Fruit fly (Drosophila melanogaster) Kc167 (cell line): ENCODE measurements around the gene CG5555.

Source experiments
- Myc ChIP-seq: fragments of >200 bp; optimal IDR thresholded peaks from 2 replicates; lab custom pipeline; 2017; ENCODE audit warnings: missing external identifiers
- Sin3A ChIP-seq: fragments of >200 bp; optimal IDR thresholded peaks from 2 replicates; lab custom pipeline; 2018; ENCODE audit warnings: missing external identifiers
- h ChIP-seq: fragments of >200 bp; optimal IDR thresholded peaks from 3 replicates; lab custom pipeline; 2018; ENCODE audit warnings: missing external identifiers
- insv ChIP-seq: fragments of >200 bp; optimal IDR thresholded peaks from 3 replicates; lab custom pipeline; 2018; ENCODE audit warnings: missing external identifiers
- psq ChIP-seq: fragments of >200 bp; optimal IDR thresholded peaks from 2 replicates; lab custom pipeline; 2017; ENCODE audit warnings: missing external identifiers
- ttk ChIP-seq: sonication (Bioruptor generic); optimal IDR thresholded peaks from 2 replicates; lab custom pipeline; 2017; ENCODE audit warnings: missing external identifiers

CG5555 gene

DNA sequence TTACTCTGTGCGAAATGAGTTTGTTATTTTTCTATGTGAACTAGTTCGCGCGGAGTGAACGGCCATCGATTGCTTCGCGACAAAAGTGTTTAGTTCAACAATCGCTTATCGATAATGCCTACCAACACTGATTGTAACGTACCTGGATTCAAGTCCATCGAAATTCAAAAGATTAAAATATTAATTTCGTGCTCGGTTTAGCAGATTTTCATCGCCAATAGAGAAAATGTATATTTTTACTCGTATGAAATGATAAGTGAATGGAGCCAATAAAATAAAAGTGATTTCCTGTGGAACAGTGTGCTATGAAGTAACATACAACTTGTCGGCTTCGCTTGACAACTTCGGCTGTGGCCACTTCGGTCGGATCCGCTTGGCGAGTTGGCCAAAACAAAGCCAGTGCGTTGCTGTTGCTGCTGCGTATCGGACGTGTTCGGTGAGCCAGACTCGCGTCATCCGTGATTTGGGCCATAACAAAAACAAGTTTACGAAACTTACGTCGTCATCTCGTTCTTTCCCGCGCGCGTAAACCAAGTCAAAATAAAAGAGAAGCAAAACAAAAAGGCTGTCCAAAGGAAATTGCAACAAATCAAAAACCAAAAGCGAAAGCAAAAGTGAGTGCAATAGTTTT lies at the start of gene CG5555, which contains the start of gene myd:
Gene CG5555, minus strand, starts transcription at position 276 of the 631 bp plus-strand sequence.
Gene myd, plus strand, starts transcription at position 397 of the 631 bp plus-strand sequence.
- no peak for TF ChIP-seq Myc (lab: Kevin White, UChicago)
- no peak for TF ChIP-seq insv (lab: Kevin White, UChicago)
- no peak for TF ChIP-seq h
- TF ChIP-seq ttk (lab: Kevin White, UChicago), result no peak
- no peak for TF ChIP-seq psq (lab: Kevin White, UChicago)
- TF ChIP-seq Sin3A, result no peak

DNA sequence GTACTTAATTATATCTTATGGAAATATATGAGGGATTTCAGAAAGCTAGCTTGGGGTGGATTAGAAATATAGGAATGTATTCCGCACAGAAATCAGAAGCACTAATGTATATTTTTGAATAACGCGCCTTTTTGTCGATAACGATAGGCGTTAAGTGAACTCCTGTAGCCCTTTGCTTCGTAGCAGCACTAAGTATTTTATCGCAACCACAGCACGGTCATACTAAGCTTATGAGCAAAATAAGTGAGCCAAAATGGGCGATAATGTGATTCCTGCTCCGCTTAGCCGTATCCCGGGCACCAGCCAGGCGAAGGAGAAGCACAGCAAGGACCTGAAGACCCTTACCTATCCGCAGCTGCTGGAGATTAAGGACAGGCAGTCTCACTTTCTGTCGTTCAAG lies 48.9 kb upstream of the CG5555 start, which contains the start of the genes CG5250 and Polr2M:
Gene CG5250, minus strand, starts transcription at position 32 of the 400 bp plus-strand sequence.
Gene Polr2M, plus strand, starts transcription at position 219 of the 400 bp plus-strand sequence.
- TF ChIP-seq Sin3A, result no peak
- TF ChIP-seq h, result no peak
- no peak for TF ChIP-seq ttk (lab: Kevin White, UChicago)
- TF ChIP-seq insv (lab: Kevin White, UChicago), result no peak
- TF ChIP-seq psq (lab: Kevin White, UChicago), result no peak

DNA sequence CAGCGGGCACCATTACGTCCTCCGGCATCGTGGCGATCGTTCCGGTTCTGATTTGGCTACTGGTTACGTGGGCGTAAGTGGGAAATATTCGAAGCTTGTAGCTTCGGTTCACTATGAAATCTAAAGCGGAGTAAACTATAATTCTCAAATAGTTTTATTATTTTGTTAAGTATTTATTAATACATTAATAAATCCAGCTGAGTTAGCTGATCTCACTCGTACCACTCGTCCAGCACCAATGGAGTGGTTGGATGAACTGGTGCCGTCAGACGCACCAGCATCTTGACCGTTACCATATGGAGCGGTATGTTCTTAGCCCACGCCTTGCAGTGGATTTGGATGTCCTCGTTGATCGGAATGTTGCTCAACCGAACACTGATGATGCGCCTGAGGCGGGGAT lies 47.7 kb upstream of the CG5555 start, which contains the start of gene CG11703:
Gene CG11703, minus strand, starts transcription at position 101 of the 400 bp plus-strand sequence.
- TF ChIP-seq Myc (lab: Kevin White, UChicago) (no peak), h (no peak), Sin3A (no peak), ttk (lab: Kevin White, UChicago) (no peak), insv (lab: Kevin White, UChicago) (no peak), psq (lab: Kevin White, UChicago) (no peak)

DNA sequence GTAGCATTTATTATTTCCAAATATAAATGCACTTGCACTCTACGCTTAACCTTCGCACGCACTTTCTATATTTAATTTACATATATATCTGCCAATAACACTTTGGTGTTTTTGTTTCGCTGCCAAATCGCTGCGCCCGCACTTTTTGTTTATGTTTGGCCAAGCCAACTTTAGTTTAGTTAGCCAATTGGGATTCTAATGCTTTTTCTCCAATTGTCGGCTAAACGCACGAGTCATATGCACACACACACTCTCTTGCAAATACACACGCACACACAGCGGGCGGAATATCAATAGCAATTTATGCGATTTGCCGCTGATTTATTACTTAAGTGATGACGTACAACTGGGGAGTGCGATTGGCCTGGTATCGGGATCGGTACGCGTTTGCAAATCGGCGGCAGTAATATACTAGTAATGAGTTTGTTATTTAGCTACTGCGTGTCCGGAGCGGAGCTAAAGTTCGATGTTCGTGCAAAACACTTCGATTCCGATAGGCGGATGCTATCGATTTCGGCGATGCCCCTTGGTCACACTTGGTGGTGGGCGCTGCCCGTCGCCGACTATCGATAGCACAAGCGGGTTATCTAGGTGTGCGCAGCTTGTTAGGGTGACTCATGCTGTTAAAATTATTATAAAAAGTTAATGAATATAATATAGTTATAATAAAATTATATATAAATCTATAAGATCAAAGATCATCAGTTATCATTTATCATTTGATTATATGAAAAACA lies 46.0 kb upstream of the CG5555 start, which contains the start of gene vib:
Gene vib, minus strand, starts transcription at position 515 of the 737 bp plus-strand sequence.
- TF ChIP-seq psq (lab: Kevin White, UChicago) (no peak), ttk (lab: Kevin White, UChicago) (no peak), Sin3A (no peak), insv (lab: Kevin White, UChicago) (no peak), Myc (lab: Kevin White, UChicago) (no peak), h (no peak)

DNA sequence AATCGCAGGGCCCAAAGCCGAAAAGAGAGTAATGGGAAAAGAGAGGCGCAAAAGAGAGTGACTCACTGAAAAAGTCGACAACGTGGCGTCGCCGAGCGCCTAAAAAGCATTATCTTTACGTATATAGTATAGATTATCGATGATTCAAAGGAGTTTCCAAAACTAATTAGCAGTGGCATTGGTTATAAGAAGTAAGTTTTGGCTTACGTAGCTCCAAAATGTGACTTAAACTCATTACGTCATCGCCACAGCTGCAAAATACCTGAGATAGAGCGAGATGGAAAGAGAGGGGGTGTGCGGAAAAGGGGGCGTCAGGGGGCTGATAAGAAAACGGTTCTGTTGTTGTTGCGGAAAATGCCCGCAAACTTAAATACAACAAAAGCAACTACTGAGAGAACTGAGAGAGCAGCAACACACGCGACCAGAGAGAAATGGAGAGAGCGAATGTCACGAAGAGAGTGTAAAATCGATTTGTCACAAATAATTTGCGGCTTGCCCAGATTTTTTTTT lies 45.2 kb upstream of the CG5555 start:
- TF ChIP-seq psq (lab: Kevin White, UChicago) (no peak), Sin3A (no peak), ttk (lab: Kevin White, UChicago) (no peak), insv (lab: Kevin White, UChicago) (no peak), h (no peak), Myc (lab: Kevin White, UChicago) (no peak)

DNA sequence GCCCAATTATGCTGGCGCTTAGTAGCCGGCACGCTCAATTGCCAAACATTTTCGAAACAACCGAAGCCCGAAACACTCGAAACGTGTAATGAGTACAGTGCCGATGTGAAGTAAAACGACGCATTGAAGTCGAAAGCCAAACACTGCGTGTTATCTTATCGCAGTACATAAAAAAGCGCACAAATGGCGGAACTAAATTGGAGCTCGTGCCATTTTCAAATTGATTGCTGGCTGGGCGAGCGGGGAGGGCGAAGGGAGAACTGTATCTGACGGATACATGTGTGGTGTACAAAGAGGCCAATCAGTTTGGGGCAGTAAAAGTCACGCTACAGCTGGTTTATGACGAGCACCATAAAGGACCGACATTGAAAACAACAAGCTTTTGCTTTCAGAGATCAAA lies 43.0 kb upstream of the CG5555 start:
- no peak for TF ChIP-seq Sin3A
- TF ChIP-seq h, result no peak
- TF ChIP-seq psq (lab: Kevin White, UChicago), result no peak
- no peak for TF ChIP-seq insv (lab: Kevin White, UChicago)
- no peak for TF ChIP-seq ttk (lab: Kevin White, UChicago)
- TF ChIP-seq Myc (lab: Kevin White, UChicago), result no peak

DNA sequence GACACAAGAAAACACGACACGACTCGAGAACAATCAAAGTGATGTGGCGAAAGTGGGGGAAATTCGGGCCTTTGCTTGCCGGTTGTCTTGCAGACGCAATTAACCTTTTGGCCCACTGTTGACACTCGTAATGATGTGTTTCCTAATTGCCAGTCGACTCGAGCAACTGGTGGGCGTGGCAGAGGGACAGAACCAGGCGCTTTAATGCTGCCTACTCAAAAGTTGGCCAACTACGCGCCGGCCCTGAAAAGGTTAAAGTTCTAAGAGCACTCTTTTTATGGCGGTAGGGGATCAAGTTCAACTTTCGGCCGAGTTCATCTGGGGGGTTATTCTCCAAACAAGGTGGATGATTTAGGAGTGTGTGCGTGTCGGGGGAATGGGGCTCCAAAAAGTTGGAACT lies 41.0 kb upstream of the CG5555 start:
- TF ChIP-seq ttk (lab: Kevin White, UChicago) (no peak), psq (lab: Kevin White, UChicago) (no peak), Myc (lab: Kevin White, UChicago) (no peak), h (no peak), insv (lab: Kevin White, UChicago) (no peak), Sin3A (no peak)

DNA sequence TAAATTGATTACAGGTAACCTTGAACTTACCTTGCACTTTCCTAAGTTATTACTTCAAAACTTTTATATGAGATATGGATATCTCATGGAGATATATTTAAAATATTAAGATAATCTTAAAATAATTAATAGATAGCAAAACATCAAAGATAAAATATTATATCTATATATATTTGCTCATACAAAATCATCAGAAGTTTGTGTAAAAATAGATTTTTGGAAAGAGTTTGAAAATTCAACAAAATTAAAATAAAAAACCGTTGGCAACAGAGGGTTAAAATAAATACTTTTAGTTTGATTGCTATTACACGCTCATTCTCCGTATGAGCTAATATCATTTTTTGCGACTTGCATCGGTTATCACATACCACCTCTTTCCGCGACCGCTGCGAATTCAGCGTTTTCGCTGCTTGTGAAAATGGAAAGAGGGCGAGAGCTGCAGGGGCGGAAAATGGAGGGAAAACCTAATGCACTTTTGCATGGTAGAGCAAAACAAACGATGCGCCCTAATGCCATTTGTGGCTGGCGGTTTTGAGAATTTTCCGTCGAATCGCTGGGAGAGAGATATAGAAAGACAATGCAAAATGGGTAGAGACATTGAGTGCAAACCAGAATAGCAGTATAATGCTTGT lies 32.3 kb upstream of the CG5555 start:
- no peak for TF ChIP-seq ttk (lab: Kevin White, UChicago)
- TF ChIP-seq h, result no peak
- no peak for TF ChIP-seq Sin3A
- no peak for TF ChIP-seq insv (lab: Kevin White, UChicago)
- TF ChIP-seq psq (lab: Kevin White, UChicago), result no peak
- TF ChIP-seq Myc (lab: Kevin White, UChicago), result no peak

DNA sequence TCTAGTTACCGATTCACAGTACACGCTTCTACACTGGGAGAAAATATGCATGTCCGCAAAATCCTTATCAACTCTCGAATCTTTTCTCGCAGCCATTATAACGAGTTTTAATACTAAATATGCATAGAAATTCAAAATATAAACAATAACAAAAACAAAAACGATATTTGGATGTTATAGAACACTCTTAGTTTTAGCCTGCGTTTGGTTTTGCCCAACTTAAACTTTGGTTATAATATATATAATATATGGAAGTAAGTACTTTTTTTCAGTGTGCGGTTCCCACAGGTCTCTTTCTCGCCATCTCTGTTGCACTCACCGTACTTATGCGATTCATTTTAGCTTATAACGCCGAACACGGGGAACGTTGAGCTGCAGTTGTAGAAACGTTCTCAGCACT lies 31.4 kb upstream of the CG5555 start, which contains the start of gene cry:
Gene cry, plus strand, starts transcription at position 377 of the 400 bp plus-strand sequence.
- TF ChIP-seq insv (lab: Kevin White, UChicago), result no peak
- TF ChIP-seq Sin3A, result no peak
- TF ChIP-seq h, result no peak
- no peak for TF ChIP-seq psq (lab: Kevin White, UChicago)
- no peak for TF ChIP-seq Myc (lab: Kevin White, UChicago)
- TF ChIP-seq ttk (lab: Kevin White, UChicago), result no peak

DNA sequence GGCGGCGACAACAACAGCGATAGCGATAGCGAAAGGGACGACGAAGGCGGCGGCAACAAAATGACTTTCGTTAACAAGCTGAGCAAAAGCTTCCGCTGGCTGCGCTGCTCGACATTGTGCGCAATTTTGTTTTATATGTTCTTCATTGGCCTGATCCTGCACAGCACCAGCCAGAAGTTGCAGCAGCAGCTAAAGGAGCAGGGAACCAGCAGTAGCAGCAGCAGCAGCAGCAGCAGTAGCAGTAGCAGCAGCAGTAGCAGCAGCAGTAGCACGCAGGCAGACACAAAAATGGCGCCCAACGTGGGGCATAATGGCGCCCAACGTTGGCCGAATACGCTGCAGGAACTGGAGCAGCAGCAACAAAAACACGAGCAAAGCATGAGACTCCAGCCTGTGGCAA lies 9.7 kb upstream of the CG5555 start:
- TF ChIP-seq h (no peak), Sin3A (no peak), Myc (lab: Kevin White, UChicago) (no peak), insv (lab: Kevin White, UChicago) (no peak)

DNA sequence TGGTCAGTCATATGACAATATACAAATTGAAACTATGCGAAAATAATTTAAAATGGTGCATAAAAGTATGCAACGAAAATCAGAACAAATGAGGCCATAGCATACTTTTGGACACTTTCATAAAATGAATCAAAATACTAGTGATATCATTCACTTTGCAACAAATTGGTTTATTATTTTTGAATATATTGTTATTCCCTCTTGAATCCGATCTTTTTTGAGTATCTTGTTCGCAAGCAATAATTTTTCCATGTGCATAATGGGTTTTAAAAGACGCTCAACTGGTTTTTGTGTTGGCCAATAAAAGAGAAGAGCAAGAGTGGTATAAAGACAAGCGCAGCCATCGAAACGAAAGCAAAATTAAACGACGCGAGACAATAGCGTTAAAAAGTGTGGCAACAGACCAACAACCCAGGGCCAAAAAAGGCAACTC lies 7.4 kb upstream of the CG5555 start:
- TF ChIP-seq Myc (lab: Kevin White, UChicago) (no peak), Sin3A (no peak), psq (lab: Kevin White, UChicago) (no peak), insv (lab: Kevin White, UChicago) (no peak), h (no peak), ttk (lab: Kevin White, UChicago) (no peak)
